Worm (Caenorhabditis elegans) whole organism, young adult: ENCODE measurements around the gene M7.12.

ENCODE experiments used
- B0336.3 ChIP-seq: fragments of 200-800 bp; sonication (Bioruptor generic); IDR thresholded peaks from 2 replicates; pipeline ENCODE4 v1.3.6; 2022; ENCODE audit warnings: missing genetic modification characterization, missing compliant biosample characterization
- C17E4.6 ChIP-seq: fragments of 200-800 bp; sonication (Bioruptor generic); IDR thresholded peaks from 2 replicates; pipeline ENCODE4 v1.3.6; 2022; ENCODE audit warnings: missing genetic modification reagents, missing genetic modification characterization, missing compliant biosample characterization
- F10E7.11 ChIP-seq: sonication (generic microtip); optimal IDR thresholded peaks from 2 replicates; lab custom pipeline; 2017; ENCODE audit warnings: mild to moderate bottlenecking, missing genetic modification characterization, moderate library complexity, missing compliant biosample characterization
- F33H1.4 ChIP-seq: fragments of 200-800 bp; sonication (Bioruptor generic); IDR thresholded peaks from 2 replicates; pipeline ENCODE4 v1.3.6; 2022; ENCODE audit warnings: missing genetic modification reagents, missing genetic modification characterization, missing compliant biosample characterization
- F49E8.2 ChIP-seq: sonication (generic microtip); optimal IDR thresholded peaks from 3 replicates; lab custom pipeline; 2017; ENCODE audit warnings: missing genetic modification characterization, mild to moderate bottlenecking, missing compliant biosample characterization, antibody characterized with exemption, moderate library complexity; ENCODE audit not compliant: insufficient read depth
- F52B5.7 ChIP-seq: sonication (generic microtip); optimal IDR thresholded peaks from 2 replicates; lab custom pipeline; 2016; ENCODE audit warnings: mild to moderate bottlenecking, missing genetic modification characterization, missing compliant biosample characterization
- F57A8.1 ChIP-seq: fragments of 200-800 bp; sonication (Bioruptor generic); optimal IDR thresholded peaks from 2 replicates; lab custom pipeline; 2018; ENCODE audit warnings: mild to moderate bottlenecking, missing genetic modification characterization, moderate library complexity, missing compliant biosample characterization
- F57C9.4 ChIP-seq: sonication (generic microtip); optimal IDR thresholded peaks from 2 replicates; lab custom pipeline; 2017; ENCODE audit warnings: mild to moderate bottlenecking, missing genetic modification characterization, missing compliant biosample characterization
- K12H6.12 ChIP-seq: fragments of 200-800 bp; sonication (Bioruptor generic); optimal IDR thresholded peaks from 2 replicates; lab custom pipeline; 2018; ENCODE audit warnings: mild to moderate bottlenecking, missing genetic modification characterization, missing compliant biosample characterization
- T26A5.8 ChIP-seq: sonication (generic microtip); optimal IDR thresholded peaks from 2 replicates; lab custom pipeline; 2016; ENCODE audit warnings: missing genetic modification characterization, missing compliant biosample characterization
- Y95B8A.8 ChIP-seq: fragments of 200-800 bp; sonication (Bioruptor generic); IDR thresholded peaks from 2 replicates; pipeline ENCODE4 v1.3.6; 2022; ENCODE audit warnings: missing genetic modification reagents, missing genetic modification characterization, missing compliant biosample characterization
- ZK185.1 ChIP-seq: sonication (generic microtip); optimal IDR thresholded peaks from 2 replicates; lab custom pipeline; 2016; ENCODE audit warnings: mild to moderate bottlenecking, missing genetic modification characterization, missing compliant biosample characterization; ENCODE audit not compliant: poor library complexity, severe bottlenecking
- akir-1 ChIP-seq: fragments of 200-800 bp; sonication (Bioruptor generic); optimal IDR thresholded peaks from 2 replicates; lab custom pipeline; 2018; ENCODE audit warnings: mild to moderate bottlenecking, missing genetic modification characterization, moderate library complexity, missing compliant biosample characterization
- ama-1 ChIP-seq, 3 experiments: fragments of 150-350 bp in 1 of 3; sonication (generic microtip) in 2 of 3; optimal IDR thresholded peaks; 2 replicates each; lab custom pipeline; 2014 to 2018; ENCODE audit warnings: missing biosample characterization in 2 of 3, missing genetic modification characterization in 2 of 3, missing genetic modification reagents in 2 of 3
- aptf-2 ChIP-seq: fragments of 200-800 bp; sonication (Bioruptor generic); conservative IDR thresholded peaks from 2 replicates; pipeline ENCODE4 v1.3.6; 2022; ENCODE audit warnings: missing genetic modification reagents, missing genetic modification characterization, missing compliant biosample characterization
- aptf-3 ChIP-seq: fragments of 200-800 bp; sonication (Bioruptor generic); IDR thresholded peaks from 2 replicates; pipeline ENCODE4 v1.3.6; 2022; ENCODE audit warnings: missing genetic modification characterization, missing compliant biosample characterization
- attf-6 ChIP-seq: fragments of 200-800 bp; sonication (Bioruptor generic); IDR thresholded peaks from 2 replicates; pipeline ENCODE4 v1.3.6; 2022; ENCODE audit warnings: missing genetic modification reagents, missing genetic modification characterization, missing compliant biosample characterization
- bed-2 ChIP-seq: fragments of 200-800 bp; sonication (Bioruptor generic); IDR thresholded peaks from 2 replicates; pipeline ENCODE4 v1.3.6; 2022; ENCODE audit warnings: missing genetic modification reagents, missing genetic modification characterization, missing compliant biosample characterization
- ccch-3 ChIP-seq: fragments of 200-800 bp; sonication (Bioruptor generic); optimal IDR thresholded peaks from 2 replicates; lab custom pipeline; 2018; ENCODE audit warnings: mild to moderate bottlenecking, missing genetic modification characterization, missing compliant biosample characterization
- cebp-1 ChIP-seq, 2 experiments: fragments of 200-800 bp in 1 of 2; sonication (Bioruptor generic) in 1 of 2; sonication (generic microtip) in 1 of 2; IDR thresholded peaks in 1 of 2; optimal IDR thresholded peaks in 1 of 2; 2 replicates each; pipeline versions ENCODE4 v1.3.6 to Lab custom; 2017 to 2022; ENCODE audit warnings: missing compliant biosample characterization in 2 of 2, missing genetic modification characterization in 2 of 2, mild to moderate bottlenecking in 1 of 2, missing genetic modification reagents in 1 of 2, moderate library complexity in 1 of 2
- cebp-2 ChIP-seq: fragments of 200-800 bp; sonication (Bioruptor generic); IDR thresholded peaks from 2 replicates; pipeline ENCODE4 v1.3.6; 2022; ENCODE audit warnings: missing genetic modification characterization, missing compliant biosample characterization
- dpl-1 ChIP-seq: fragments of 150-350 bp; optimal IDR thresholded peaks from 2 replicates; lab custom pipeline; 2014; ENCODE audit warnings: missing biosample characterization, missing genetic modification reagents, missing genetic modification characterization
- hlh-26 ChIP-seq: fragments of 200-800 bp; sonication (Bioruptor generic); conservative IDR thresholded peaks from 2 replicates; pipeline ENCODE4 v1.3.6; 2022; ENCODE audit warnings: missing genetic modification reagents, missing genetic modification characterization, missing compliant biosample characterization
- hsf-1 ChIP-seq: fragments of 200-800 bp; sonication (Bioruptor generic); IDR thresholded peaks from 2 replicates; pipeline ENCODE4 v1.3.6; 2022; ENCODE audit warnings: missing genetic modification reagents, missing genetic modification characterization, missing compliant biosample characterization
- lin-26 ChIP-seq: fragments of 200-800 bp; sonication (Bioruptor generic); IDR thresholded peaks from 2 replicates; pipeline ENCODE4 v1.3.6; 2022; ENCODE audit warnings: missing genetic modification reagents, missing genetic modification characterization, missing compliant biosample characterization
- lin-35 ChIP-seq, 3 experiments: fragments of 150-350 bp in 2 of 3; sonication (generic microtip) in 1 of 3; optimal IDR thresholded peaks; 2 replicates each; lab custom pipeline; 2014 to 2018; ENCODE audit warnings: missing biosample characterization in 3 of 3, missing genetic modification characterization in 3 of 3, missing genetic modification reagents in 3 of 3
- lin-40 ChIP-seq: sonication (generic microtip); optimal IDR thresholded peaks from 2 replicates; lab custom pipeline; 2016; ENCODE audit warnings: missing genetic modification characterization, mild to moderate bottlenecking, missing compliant biosample characterization, missing genotype, missing genetic modification reagents
- lin-54 ChIP-seq: fragments of 200-800 bp; sonication (Bioruptor generic); optimal IDR thresholded peaks from 2 replicates; lab custom pipeline; 2018; ENCODE audit warnings: mild to moderate bottlenecking, missing genetic modification characterization, missing compliant biosample characterization
- lsl-1 ChIP-seq: fragments of 200-800 bp; sonication (Bioruptor generic); optimal IDR thresholded peaks from 2 replicates; lab custom pipeline; 2018; ENCODE audit warnings: mild to moderate bottlenecking, missing genetic modification characterization, moderate library complexity, missing compliant biosample characterization
- lsy-27 ChIP-seq: sonication (generic microtip); optimal IDR thresholded peaks from 2 replicates; lab custom pipeline; 2017; ENCODE audit warnings: missing genetic modification characterization, mild to moderate bottlenecking, missing compliant biosample characterization, antibody characterized with exemption, missing genotype, borderline replicate concordance; ENCODE audit not compliant: insufficient read depth
- madf-6 ChIP-seq: fragments of 200-800 bp; sonication (Bioruptor generic); IDR thresholded peaks from 2 replicates; pipeline ENCODE4 v1.3.6; 2022; ENCODE audit warnings: missing genetic modification reagents, missing genetic modification characterization, missing compliant biosample characterization
- madf-8 ChIP-seq: fragments of 200-800 bp; sonication (Bioruptor generic); conservative IDR thresholded peaks from 2 replicates; pipeline ENCODE4 v1.3.6; 2022; ENCODE audit warnings: missing genetic modification reagents, missing genetic modification characterization, missing compliant biosample characterization
- mcd-1 ChIP-seq: fragments of 200-800 bp; sonication (Bioruptor generic); IDR thresholded peaks from 2 replicates; pipeline ENCODE4 v1.3.6; 2022; ENCODE audit warnings: missing genetic modification reagents, missing genetic modification characterization, missing compliant biosample characterization
- mxl-1 ChIP-seq: sonication (generic microtip); optimal IDR thresholded peaks from 2 replicates; lab custom pipeline; 2016; ENCODE audit warnings: missing genetic modification characterization, missing compliant biosample characterization
- nfya-2 ChIP-seq: fragments of 200-800 bp; sonication (Bioruptor generic); IDR thresholded peaks from 2 replicates; pipeline ENCODE4 v1.3.6; 2022; ENCODE audit warnings: missing genetic modification reagents, missing genetic modification characterization, missing compliant biosample characterization
- nfyb-1 ChIP-seq: fragments of 200-800 bp; sonication (Bioruptor generic); IDR thresholded peaks from 2 replicates; pipeline ENCODE4 v1.3.6; 2022; ENCODE audit warnings: missing genetic modification reagents, missing genetic modification characterization, missing compliant biosample characterization
- nhr-27 ChIP-seq: fragments of 200-800 bp; sonication (Bioruptor generic); optimal IDR thresholded peaks from 2 replicates; lab custom pipeline; 2018; ENCODE audit warnings: mild to moderate bottlenecking, missing genetic modification characterization, moderate library complexity, missing compliant biosample characterization
- nhr-90 ChIP-seq: sonication (generic microtip); optimal IDR thresholded peaks from 2 replicates; lab custom pipeline; 2016; ENCODE audit warnings: missing genotype, mild to moderate bottlenecking, missing genetic modification characterization, missing compliant biosample characterization
- rcor-1 ChIP-seq: fragments of 200-800 bp; sonication (Bioruptor generic); IDR thresholded peaks from 2 replicates; pipeline ENCODE4 v1.3.6; 2022; ENCODE audit warnings: missing genetic modification reagents, missing genetic modification characterization, missing compliant biosample characterization
- snpc-1.1 ChIP-seq: sonication (generic microtip); optimal IDR thresholded peaks from 2 replicates; lab custom pipeline; 2017; ENCODE audit warnings: missing genetic modification characterization, mild to moderate bottlenecking, missing compliant biosample characterization, antibody characterized with exemption, moderate library complexity, missing genotype, missing genetic modification reagents; ENCODE audit not compliant: insufficient read depth
- tbp1 ChIP-seq: fragments of 200-800 bp; sonication (Bioruptor generic); optimal IDR thresholded peaks from 2 replicates; lab custom pipeline; 2018; ENCODE audit warnings: mild to moderate bottlenecking, missing genetic modification characterization, missing compliant biosample characterization
- unc-130 ChIP-seq: sonication (generic microtip); optimal IDR thresholded peaks from 2 replicates; lab custom pipeline; 2016; ENCODE audit warnings: missing genetic modification reagents, missing genetic modification characterization, missing compliant biosample characterization
- ztf-18 ChIP-seq: sonication (generic microtip); optimal IDR thresholded peaks from 2 replicates; lab custom pipeline; 2016; ENCODE audit warnings: missing genotype, mild to moderate bottlenecking, missing genetic modification characterization, missing compliant biosample characterization
- ztf-22 ChIP-seq: fragments of 200-800 bp; sonication (Bioruptor generic); optimal IDR thresholded peaks from 2 replicates; lab custom pipeline; 2018; ENCODE audit warnings: mild to moderate bottlenecking, missing genetic modification characterization, moderate library complexity, missing compliant biosample characterization
- ztf-28 ChIP-seq: fragments of 200-800 bp; sonication (Bioruptor generic); IDR thresholded peaks from 2 replicates; pipeline ENCODE4 v1.3.6; 2022; ENCODE audit warnings: missing genetic modification reagents, missing genetic modification characterization, missing compliant biosample characterization

The M7.12 gene

DNA sequence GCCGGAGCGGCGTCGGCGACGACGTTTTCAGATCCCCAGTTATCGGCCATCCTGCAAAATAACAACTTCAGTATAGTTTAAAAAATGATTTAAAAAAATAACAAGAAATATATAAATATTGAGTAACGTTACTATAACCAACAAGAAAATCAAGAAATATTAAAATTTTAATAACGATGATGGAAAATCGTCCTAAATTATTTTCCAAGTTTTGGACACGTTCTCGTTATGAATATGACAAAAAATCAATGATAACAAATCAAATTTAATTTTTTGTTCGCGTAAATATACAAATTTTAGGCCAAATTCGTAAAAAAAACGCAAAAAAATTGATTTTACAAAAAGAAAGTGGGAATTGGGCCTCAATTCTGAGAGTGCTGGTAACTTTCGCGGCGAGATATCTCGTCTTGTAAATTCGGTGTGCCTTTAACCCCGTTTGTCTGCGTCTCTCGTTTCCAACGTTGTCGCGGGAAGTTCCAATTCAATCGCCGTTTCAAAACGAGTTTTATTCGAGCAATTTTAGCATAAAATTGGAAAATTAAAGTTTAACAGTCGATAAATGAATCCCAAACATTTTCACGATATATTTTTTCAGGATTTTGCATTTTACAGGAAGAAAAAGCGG is 13.3 kb upstream of the M7.12 start, which contains the start of gene rps-5 (continued):
- TF ChIP-seq tbp1 (peak; percentile 34), ZK185.1 (tag; lab: Kevin White, UChicago) (no peak), lin-40 (tag; lab: Kevin White, UChicago) (no peak), cebp-1 (GFP tag; IDR thresholded peaks at IDR 0.05; lab: Robert Waterston, UW) (no peak), cebp-1 (tag; optimal IDR thresholded peaks at IDR 0.05; lab: Kevin White, UChicago) (peak; percentile 19), rcor-1 (peak; percentile 40; the same call in 1 of the 2 replicates), Y95B8A.8 (GFP tag; lab: Robert Waterston, UW) (no peak), mxl-1 (no peak), nfyb-1 (GFP tag; lab: Robert Waterston, UW) (no peak), lin-35 (GFP tag; optimal IDR thresholded peaks at IDR 0.05; lab: Kevin White, UChicago) (peak in 1 of 3 experiments; percentile 54), nhr-27 (no peak), T26A5.8 (tag; lab: Kevin White, UChicago) (no peak), nhr-90 (tag; lab: Kevin White, UChicago) (no peak), snpc-1.1 (tag; lab: Kevin White, UChicago) (no peak), hsf-1 (GFP tag; lab: Robert Waterston, UW) (no peak), F33H1.4 (GFP tag; lab: Robert Waterston, UW) (peak; percentile 83), akir-1 (GFP tag; lab: Kevin White, UChicago) (no peak), B0336.3 (no peak), F57A8.1 (GFP tag; lab: Kevin White, UChicago) (no peak), dpl-1 (GFP tag; lab: Kevin White, UChicago) (no peak), ama-1 (optimal IDR thresholded peaks at IDR 0.05; lab: Kevin White, UChicago) (no peak), ama-1 (GFP tag; optimal IDR thresholded peaks at IDR 0.05; lab: Kevin White, UChicago) (no peak), ztf-28 (GFP tag; lab: Robert Waterston, UW) (no peak)
- TF ChIP-seq, all 124 proteins: peak for 18

DNA sequence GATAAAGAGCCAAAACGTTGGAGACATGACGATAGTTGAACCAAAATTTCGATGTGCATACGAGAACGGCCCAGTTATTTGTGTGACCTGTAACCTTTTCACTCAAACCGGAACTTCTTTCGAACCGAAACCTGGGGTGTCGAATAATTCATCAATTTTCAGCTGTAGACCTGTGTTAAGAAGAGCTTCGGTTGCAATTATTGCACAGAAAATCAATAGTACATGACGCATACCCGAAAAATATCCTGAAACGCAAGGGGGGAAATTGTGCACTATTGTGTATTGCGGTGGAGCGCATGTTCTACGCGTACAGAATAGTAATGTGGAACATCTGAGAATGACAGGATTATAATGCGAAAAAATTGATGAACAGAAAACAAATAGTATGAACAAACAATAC is 12.0 kb upstream of the M7.12 start, which contains the start of gene pigk-1:
Gene pigk-1, minus strand, starts transcription at position 248 of the 400 bp plus-strand sequence.
- TF ChIP-seq K12H6.12 (tag; lab: Kevin White, UChicago) = no peak
- no peak for TF ChIP-seq snpc-1.1 (tag; lab: Kevin White, UChicago)
- TF ChIP-seq F10E7.11 (tag; lab: Kevin White, UChicago) = no peak
- TF ChIP-seq F49E8.2 (tag; lab: Kevin White, UChicago) = peak; percentile 69
- TF ChIP-seq lsy-27 (tag; lab: Kevin White, UChicago) = no peak
- TF ChIP-seq lin-26 (GFP tag; lab: Robert Waterston, UW) = no peak
- no peak for TF ChIP-seq ztf-22
- TF ChIP-seq mcd-1 (GFP tag; lab: Robert Waterston, UW) = peak; percentile 48; the same call in 1 of the 2 replicates
- no peak for TF ChIP-seq F52B5.7 (tag; lab: Kevin White, UChicago)
- no peak for TF ChIP-seq ccch-3
- no peak for TF ChIP-seq hlh-26 (GFP tag; lab: Robert Waterston, UW)
- peak; percentile 17; the same call in 1 of the 2 replicates for TF ChIP-seq aptf-3
- peak; percentile 73; the same call in 1 of the 2 replicates for TF ChIP-seq C17E4.6
- 0 out of 2 replicates have a peak, but pooled peaks have one; percentile 41 for TF ChIP-seq cebp-2 (GFP tag; lab: Robert Waterston, UW)
- TF ChIP-seq nfya-2 (GFP tag; lab: Robert Waterston, UW) = peak; percentile 71; the same call in 1 of the 2 replicates
- TF ChIP-seq aptf-2 = no peak
- TF ChIP-seq ztf-18 (tag; lab: Kevin White, UChicago) = no peak
- peak; percentile 35; the same call in 1 of the 2 replicates for TF ChIP-seq madf-8
- TF ChIP-seq F57C9.4 (tag; lab: Kevin White, UChicago) = no peak
- TF ChIP-seq lsl-1 = peak; percentile 44
- peak; percentile 34 for TF ChIP-seq unc-130 (GFP tag; lab: Kevin White, UChicago)
- TF ChIP-seq attf-6 (GFP tag; lab: Robert Waterston, UW) = peak; percentile 76
- peak; percentile 56 for TF ChIP-seq lin-54 (GFP tag; lab: Kevin White, UChicago)
- TF ChIP-seq hsf-1 (GFP tag; lab: Robert Waterston, UW) = peak; percentile 77
- no peak for TF ChIP-seq bed-2
- TF ChIP-seq mxl-1 = no peak
- TF ChIP-seq madf-6 (GFP tag; lab: Robert Waterston, UW) = peak; percentile 82
